Fruit fly (Drosophila melanogaster): ENCODE measurements around the gene Teh3.

Gene Teh3

dm6 chr3L:4185259-4185658, 796 bp upstream of the Teh3 start (continued):
- TF ChIP-seq CG4854 (GFP tag; optimal IDR thresholded peaks at IDR 0.05) (no peak), pan (optimal IDR thresholded peaks at IDR 0.05) (no peak), pan (GFP tag; optimal IDR thresholded peaks at IDR 0.05 in 1 of 2, IDR thresholded peaks at IDR 0.05 in 1 of 2) (no peak), Aef1 (GFP tag; IDR thresholded peaks at IDR 0.05) (no peak), az2 (GFP tag; optimal IDR thresholded peaks at IDR 0.05) (no peak), ara (GFP tag; IDR thresholded peaks at IDR 0.05) (no peak), CG2712 (tag; optimal IDR thresholded peaks at IDR 0.05) (no peak), Mad (GFP tag; optimal IDR thresholded peaks at IDR 0.05) (peak; percentile 30), emc (GFP tag; optimal IDR thresholded peaks at IDR 0.05) (no peak), tll (GFP tag; optimal IDR thresholded peaks at IDR 0.05) (no peak), Bgb (GFP tag; IDR thresholded peaks at IDR 0.05; ENCODE audit: partially characterized antibody) (peak; percentile 19; the same call in 1 of the 2 replicates), CG7357 (GFP tag; IDR thresholded peaks at IDR 0.05) (no peak), CG3995 (GFP tag; optimal IDR thresholded peaks at IDR 0.05) (no peak), run (tag; optimal IDR thresholded peaks at IDR 0.05) (no peak), CG10565 (GFP tag; optimal IDR thresholded peaks at IDR 0.05) (no peak), sc (optimal IDR thresholded peaks at IDR 0.05) (no peak), sc (GFP tag; optimal IDR thresholded peaks at IDR 0.05) (no peak), CG10431 (GFP tag; optimal IDR thresholded peaks at IDR 0.05) (no peak), ken (GFP tag; IDR thresholded peaks at IDR 0.05) (no peak), tna (GFP tag; IDR thresholded peaks at IDR 0.05; ENCODE audit: partially characterized antibody) (no peak), CG10321 (GFP tag; IDR thresholded peaks at IDR 0.05) (no peak; the same call in 1 of the 2 replicates), CG9437 (GFP tag; optimal IDR thresholded peaks at IDR 0.05) (no peak), jumu (GFP tag; optimal IDR thresholded peaks at IDR 0.05) (no peak), CG12071 (GFP tag; optimal IDR thresholded peaks at IDR 0.05) (no peak), mam (GFP tag; optimal IDR thresholded peaks at IDR 0.05) (no peak), onecut (GFP tag; IDR thresholded peaks at IDR 0.05) (peak; percentile 98), C15 (GFP tag; IDR thresholded peaks at IDR 0.05) (no peak), row (GFP tag; IDR thresholded peaks at IDR 0.05) (no peak), Fer1 (GFP tag; optimal IDR thresholded peaks at IDR 0.05) (no peak), wek (GFP tag; optimal IDR thresholded peaks at IDR 0.05) (no peak), yki (optimal IDR thresholded peaks at IDR 0.05) (no peak), mld (GFP tag; IDR thresholded peaks at IDR 0.05; ENCODE audit: partially characterized antibody) (0 out of 3 replicates have a peak, but pooled peaks have one; percentile 44), cas (GFP tag; IDR thresholded peaks at IDR 0.05) (no peak), zfh1 (GFP tag; IDR thresholded peaks at IDR 0.05) (no peak), Lpt (GFP tag; optimal IDR thresholded peaks at IDR 0.05) (no peak), CG30020 (tag; optimal IDR thresholded peaks at IDR 0.05) (no peak), Hey (tag; optimal IDR thresholded peaks at IDR 0.05) (no peak), gce (GFP tag; IDR thresholded peaks at IDR 0.05) (no peak), Neu2 (GFP tag; optimal IDR thresholded peaks at IDR 0.05; ENCODE audit: borderline replicate concordance) (no peak), stc (GFP tag; IDR thresholded peaks at IDR 0.05) (no peak), ewg (GFP tag; optimal IDR thresholded peaks at IDR 0.05) (peak; percentile 94), slp2 (GFP tag; optimal IDR thresholded peaks at IDR 0.05) (no peak), Eip74EF (GFP tag; optimal IDR thresholded peaks at IDR 0.05) (no peak), Optix (GFP tag; IDR thresholded peaks at IDR 0.05) (no peak), NK7.1 (GFP tag; optimal IDR thresholded peaks at IDR 0.05) (no peak), CG18476 (GFP tag; optimal IDR thresholded peaks at IDR 0.05) (no peak), Fer3 (tag; optimal IDR thresholded peaks at IDR 0.05) (no peak), rib (GFP tag; IDR thresholded peaks at IDR 0.05) (0 out of 2 replicates have a peak, but pooled peaks have one; percentile 30), trh (GFP tag; optimal IDR thresholded peaks at IDR 0.05) (no peak), CG32767 (GFP tag; IDR thresholded peaks at IDR 0.05) (no peak), HLHmδ (GFP tag; optimal IDR thresholded peaks at IDR 0.05) (no peak), ssp (GFP tag; IDR thresholded peaks at IDR 0.05) (no peak), ttk (GFP tag; IDR thresholded peaks at IDR 0.05) (no peak)

Measured in whole organism, embryonic.